Fruit fly (Drosophila melanogaster) whole organism, prepupa: ENCODE data around the gene miple1.

Experiments used
- CG11762 ChIP-seq: fragments of 200-800 bp; sonication (Bioruptor generic); optimal IDR thresholded peaks from 3 replicates; lab custom pipeline; 2016; ENCODE audit warnings: missing biosample characterization, missing genetic modification characterization; ENCODE audit not compliant: insufficient read depth
- CG15336 ChIP-seq: fragments of 200-800 bp; sonication (Bioruptor generic); IDR thresholded peaks from 2 replicates; pipeline ENCODE4 v1.3.6; 2022; ENCODE audit warnings: missing biosample characterization, missing genetic modification characterization
- CG1621 ChIP-seq: fragments of 200-800 bp; sonication (Bioruptor generic); optimal IDR thresholded peaks from 3 replicates; lab custom pipeline; 2018; ENCODE audit warnings: missing biosample characterization, mild to moderate bottlenecking, missing genetic modification characterization
- CG34406 ChIP-seq: fragments of 200-800 bp; sonication (Bioruptor generic); optimal IDR thresholded peaks from 3 replicates; lab custom pipeline; 2016; ENCODE audit warnings: missing biosample characterization, missing genetic modification characterization
- CG6163 ChIP-seq: fragments of 200-800 bp; sonication (Bioruptor generic); IDR thresholded peaks from 3 replicates; pipeline ENCODE4 v1.3.6; 2022; ENCODE audit warnings: missing biosample characterization, missing genetic modification characterization
- CG6808 ChIP-seq: fragments of 200-800 bp; sonication (Bioruptor generic); optimal IDR thresholded peaks from 3 replicates; lab custom pipeline; 2017; ENCODE audit warnings: missing biosample characterization, missing genetic modification characterization, mild to moderate bottlenecking, moderate library complexity, missing genetic modification reagents
- CG6854 ChIP-seq: fragments of 200-800 bp; sonication (Bioruptor generic); optimal IDR thresholded peaks from 2 replicates; lab custom pipeline; 2017; ENCODE audit warnings: missing biosample characterization, mild to moderate bottlenecking, missing genetic modification characterization
- CG8319 ChIP-seq: fragments of 200-800 bp; sonication (Bioruptor generic); optimal IDR thresholded peaks from 3 replicates; lab custom pipeline; 2016; ENCODE audit warnings: missing biosample characterization, missing genetic modification characterization
- CG9139 ChIP-seq: fragments of 200-800 bp; sonication (Bioruptor generic); optimal IDR thresholded peaks from 3 replicates; lab custom pipeline; 2017; ENCODE audit warnings: missing biosample characterization, mild to moderate bottlenecking, missing genetic modification characterization
- Eip78C ChIP-seq: fragments of 200-800 bp; sonication (Bioruptor generic); peaks from one replicate; lab custom pipeline; 2016; ENCODE audit warnings: missing biosample characterization, missing genetic modification characterization
- Hr38 ChIP-seq: sonication (Bioruptor generic); optimal IDR thresholded peaks from 2 replicates; lab custom pipeline; 2016; ENCODE audit warnings: missing biosample characterization, missing genetic modification characterization
- Lpt ChIP-seq: fragments of 200-800 bp; sonication (Bioruptor generic); optimal IDR thresholded peaks from 3 replicates; lab custom pipeline; 2016; ENCODE audit warnings: missing biosample characterization, missing genetic modification characterization
- OdsH ChIP-seq: fragments of 200-800 bp; sonication (Bioruptor generic); optimal IDR thresholded peaks from 3 replicates; lab custom pipeline; 2016; ENCODE audit warnings: missing biosample characterization, missing genetic modification characterization
- Sox14 ChIP-seq: fragments of 200-800 bp; sonication (Bioruptor generic); optimal IDR thresholded peaks from 3 replicates; lab custom pipeline; 2016; ENCODE audit warnings: missing biosample characterization, missing genetic modification characterization
- acj6 ChIP-seq: fragments of 200-800 bp; sonication (Bioruptor generic); optimal IDR thresholded peaks from 3 replicates; lab custom pipeline; 2016; ENCODE audit warnings: missing biosample characterization, missing genetic modification characterization
- dsx ChIP-seq: fragments of 200-800 bp; optimal IDR thresholded peaks from 3 replicates; lab custom pipeline; 2019; ENCODE audit warnings: missing biosample characterization, mild to moderate bottlenecking, missing genetic modification characterization, moderate library complexity; ENCODE audit not compliant: poor library complexity, severe bottlenecking
- fd59A ChIP-seq: fragments of 200-800 bp; sonication (Bioruptor generic); optimal IDR thresholded peaks from 2 replicates; lab custom pipeline; 2017; ENCODE audit warnings: missing biosample characterization, mild to moderate bottlenecking, missing genetic modification characterization, missing genetic modification reagents
- fd85E ChIP-seq: fragments of 200-800 bp; sonication (Bioruptor generic); optimal IDR thresholded peaks from 3 replicates; lab custom pipeline; 2016; ENCODE audit warnings: missing biosample characterization, missing genetic modification characterization
- fkh ChIP-seq: fragments of 200-800 bp; sonication (Bioruptor generic); optimal IDR thresholded peaks from 3 replicates; lab custom pipeline; 2017; ENCODE audit warnings: missing biosample characterization, mild to moderate bottlenecking, missing genetic modification characterization, moderate library complexity
- ss ChIP-seq, 2 experiments: fragments of 200-800 bp; sonication (Bioruptor generic); optimal IDR thresholded peaks; 2 replicates in 1 of 2; 3 replicates in 1 of 2; lab custom pipeline; 2017 to 2018; ENCODE audit warnings: mild to moderate bottlenecking in 2 of 2, missing biosample characterization in 2 of 2, missing genetic modification characterization in 2 of 2, moderate library complexity in 1 of 2
- svp ChIP-seq: fragments of 200-800 bp; sonication (Bioruptor generic); peaks from one replicate; lab custom pipeline; 2016; ENCODE audit warnings: missing biosample characterization, missing genetic modification characterization

Gene miple1

dm6 chr3L:315140-315539 is 48.0 kb downstream of the miple1 start:
- TF ChIP-seq CG8319 (GFP tag; lab: Kevin White, UChicago): no peak
- no peak for TF ChIP-seq OdsH
- peak; percentile 64 for TF ChIP-seq CG1621
- TF ChIP-seq CG6854: no peak
- no peak for TF ChIP-seq fd85E (GFP tag; lab: Kevin White, UChicago)
- no peak for TF ChIP-seq acj6 (GFP tag; lab: Kevin White, UChicago)
- TF ChIP-seq, all 60 proteins: peak for 1

DNA sequence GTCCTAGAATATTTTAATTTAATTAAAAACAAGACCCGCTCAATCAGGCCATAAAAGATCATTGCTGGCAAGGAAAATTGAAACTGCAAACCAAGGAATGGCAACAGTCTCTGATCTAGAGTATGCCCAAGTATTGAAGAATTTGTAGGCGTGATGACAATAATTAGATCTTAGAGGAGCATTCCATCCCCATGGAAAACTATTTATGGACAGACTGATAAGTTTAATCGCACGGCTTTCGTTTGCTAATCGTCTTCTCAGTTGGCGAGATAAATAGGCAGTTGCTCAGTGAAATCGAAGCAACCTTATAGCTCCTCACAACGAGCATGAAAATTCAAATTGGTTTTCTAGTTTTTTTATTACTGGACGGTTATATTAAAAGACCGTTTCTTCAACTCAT is 49.7 kb downstream of the miple1 start, which contains the start of gene ddbt:
TSS of gene ddbt (plus strand) at position 301 of the 400 bp plus-strand sequence.
- no peak for TF ChIP-seq CG34406
- TF ChIP-seq, all 60 proteins: peak for 0

dm6 chr3L:319145-320009 is 52.3 kb downstream of the miple1 start, which contains the start of gene fwd:
fwd (minus strand) TSS chr3L:319884.
- peak; percentile 19 for TF ChIP-seq Lpt (GFP tag; lab: Kevin White, UChicago)
- TF ChIP-seq CG6854: peak; percentile 62
- no peak for TF ChIP-seq Hr38 (GFP tag; lab: Kevin White, UChicago)
- peak; percentile 36 for TF ChIP-seq CG9139
- peak; percentile 83 for TF ChIP-seq svp (GFP tag; lab: Kevin White, UChicago)
- TF ChIP-seq CG11762 (GFP tag; lab: Kevin White, UChicago): no peak
- TF ChIP-seq CG8319 (GFP tag; lab: Kevin White, UChicago): no peak
- peak; percentile 46 for TF ChIP-seq Eip78C (GFP tag; lab: Kevin White, UChicago)
- TF ChIP-seq ss (GFP tag; optimal IDR thresholded peaks at IDR 0.05; lab: Kevin White, UChicago): peak; percentile 66 to 73
- 0 out of 2 replicates have a peak, but pooled peaks have one; percentile 6 for TF ChIP-seq CG15336 (GFP tag; lab: Robert Waterston, UW)
- TF ChIP-seq dsx (GFP tag; lab: Kevin White, UChicago): peak; percentile 14
- TF ChIP-seq CG6808 (GFP tag; lab: Kevin White, UChicago): peak; percentile 44
- peak; percentile 61 for TF ChIP-seq Sox14 (GFP tag; lab: Kevin White, UChicago)
- peak; percentile 20 for TF ChIP-seq CG1621
- TF ChIP-seq CG6163: peak; percentile 30; the same call in 1 of the 3 replicates
- peak; percentile 80 for TF ChIP-seq fkh
- no peak for TF ChIP-seq fd59A (GFP tag; lab: Kevin White, UChicago)
- TF ChIP-seq acj6 (GFP tag; lab: Kevin White, UChicago): no peak
- TF ChIP-seq, all 60 proteins: peak for 13
